Fruit fly (Drosophila melanogaster) whole organism, embryonic: ENCODE data around the gene Rtnl2.

Experiments
- Abd-B ChIP-seq: fragments of 200-800 bp; sonication (Bioruptor generic); optimal IDR thresholded peaks from 2 replicates; lab custom pipeline; 2018; ENCODE audit warnings: missing biosample characterization, mild to moderate bottlenecking, missing genetic modification characterization, moderate library complexity
- B-H2 ChIP-seq: fragments of 200-800 bp; sonication (Bioruptor generic); optimal IDR thresholded peaks from 2 replicates; lab custom pipeline; 2018; ENCODE audit warnings: missing biosample characterization, mild to moderate bottlenecking, missing genetic modification characterization
- Blimp-1 ChIP-seq: fragments of 200-800 bp; sonication (Bioruptor generic); optimal IDR thresholded peaks from 3 replicates; lab custom pipeline; 2018; ENCODE audit warnings: missing biosample characterization, missing genetic modification characterization, mild to moderate bottlenecking, moderate library complexity, missing genetic modification reagents
- Bteb2 ChIP-seq: fragments of 200-800 bp; sonication (Bioruptor generic); optimal IDR thresholded peaks from 2 replicates; lab custom pipeline; 2016; ENCODE audit warnings: missing biosample characterization, missing genetic modification characterization
- CG10209 ChIP-seq: fragments of 200-800 bp; sonication (Bioruptor generic); optimal IDR thresholded peaks from 3 replicates; lab custom pipeline; 2017; ENCODE audit warnings: missing biosample characterization, mild to moderate bottlenecking, missing genetic modification characterization, missing genetic modification reagents
- CG1024 ChIP-seq: fragments of 200-800 bp; sonication (Bioruptor generic); IDR thresholded peaks from 2 replicates; pipeline ENCODE4 v1.3.6; 2022; ENCODE audit warnings: missing biosample characterization, missing genetic modification characterization
- CG12219 ChIP-seq: fragments of 200-800 bp; sonication (Bioruptor generic); optimal IDR thresholded peaks from 3 replicates; lab custom pipeline; 2018; ENCODE audit warnings: missing biosample characterization, mild to moderate bottlenecking, missing genetic modification characterization
- CG12769 ChIP-seq: fragments of 200-800 bp; sonication (Bioruptor generic); optimal IDR thresholded peaks from 2 replicates; lab custom pipeline; 2019; ENCODE audit warnings: missing biosample characterization, mild to moderate bottlenecking, missing genetic modification characterization, moderate library complexity
- CG13287 ChIP-seq: fragments of 200-800 bp; sonication (Bioruptor generic); IDR thresholded peaks from 2 replicates; pipeline ENCODE4 v1.3.6; 2022; ENCODE audit warnings: missing biosample characterization, missing genetic modification characterization; ENCODE audit not compliant: partially characterized antibody
- CG13296 ChIP-seq: fragments of 200-800 bp; sonication (Bioruptor generic); optimal IDR thresholded peaks from 3 replicates; lab custom pipeline; 2018; ENCODE audit warnings: missing biosample characterization, mild to moderate bottlenecking, missing genetic modification characterization
- CG13894 ChIP-seq: fragments of 200-800 bp; sonication (Bioruptor generic); optimal IDR thresholded peaks from 3 replicates; lab custom pipeline; 2018; ENCODE audit warnings: missing biosample characterization, mild to moderate bottlenecking, missing genetic modification characterization, moderate library complexity
- CG15514 ChIP-seq: fragments of 200-800 bp; sonication (Bioruptor generic); optimal IDR thresholded peaks from 3 replicates; lab custom pipeline; 2017; ENCODE audit warnings: missing biosample characterization, missing genetic modification characterization, mild to moderate bottlenecking, moderate library complexity, missing genetic modification reagents
- CG17385 ChIP-seq: fragments of 200-800 bp; sonication (Bioruptor generic); optimal IDR thresholded peaks from 3 replicates; lab custom pipeline; 2018; ENCODE audit warnings: missing biosample characterization, mild to moderate bottlenecking, missing genetic modification characterization
- CG17802 ChIP-seq: fragments of 200-800 bp; sonication (Bioruptor generic); optimal IDR thresholded peaks from 2 replicates; lab custom pipeline; 2018; ENCODE audit warnings: missing biosample characterization, mild to moderate bottlenecking, missing genetic modification characterization, moderate library complexity
- CG32532 ChIP-seq: fragments of 200-800 bp; sonication (Bioruptor generic); IDR thresholded peaks from 2 replicates; pipeline ENCODE4 v1.3.6; 2022; ENCODE audit warnings: missing biosample characterization, missing genetic modification characterization
- CG34224 ChIP-seq: fragments of 200-800 bp; sonication (Bioruptor generic); IDR thresholded peaks from 3 replicates; pipeline ENCODE4 v1.3.6; 2022; ENCODE audit warnings: missing biosample characterization, missing genetic modification characterization; ENCODE audit not compliant: partially characterized antibody
- CG34376 ChIP-seq: fragments of 200-800 bp; sonication (Bioruptor generic); optimal IDR thresholded peaks from 2 replicates; lab custom pipeline; 2018; ENCODE audit warnings: missing biosample characterization, mild to moderate bottlenecking, missing genetic modification characterization
- CG34422 ChIP-seq: fragments of 200-800 bp; sonication (Bioruptor generic); IDR thresholded peaks from 3 replicates; pipeline ENCODE4 v1.3.6; 2022; ENCODE audit warnings: missing biosample characterization, missing genetic modification characterization
- CG42726 ChIP-seq: fragments of 200-800 bp; sonication (Bioruptor generic); IDR thresholded peaks from 2 replicates; pipeline ENCODE4 v1.3.6; 2022; ENCODE audit warnings: missing biosample characterization, missing genetic modification characterization; ENCODE audit not compliant: partially characterized antibody
- CG5953 ChIP-seq: fragments of 200-800 bp; sonication (Bioruptor generic); IDR thresholded peaks from 2 replicates; pipeline ENCODE4 v1.3.6; 2022; ENCODE audit warnings: missing biosample characterization, missing genetic modification characterization
- CG6175 ChIP-seq: fragments of 200-800 bp; sonication (Bioruptor generic); IDR thresholded peaks from 3 replicates; pipeline ENCODE4 v1.3.6; 2022; ENCODE audit warnings: missing biosample characterization, missing genetic modification characterization
- CG6689 ChIP-seq: fragments of 200-800 bp; sonication (Bioruptor generic); IDR thresholded peaks from 2 replicates; pipeline ENCODE4 v1.3.6; 2022; ENCODE audit warnings: missing biosample characterization, missing genetic modification characterization
- CrebB ChIP-seq: fragments of 200-800 bp; sonication (Bioruptor generic); optimal IDR thresholded peaks from 3 replicates; lab custom pipeline; 2018; ENCODE audit warnings: missing biosample characterization, mild to moderate bottlenecking, missing genetic modification characterization
- Deaf1 ChIP-seq: fragments of 200-800 bp; optimal IDR thresholded peaks from 3 replicates; lab custom pipeline; 2019; ENCODE audit warnings: missing biosample characterization, mild to moderate bottlenecking, missing genetic modification characterization, moderate library complexity
- Eip74EF ChIP-seq, 2 experiments: fragments of 200-800 bp in 1 of 2; fragments of >200 bp in 1 of 2; sonication (Bioruptor generic) in 1 of 2; optimal IDR thresholded peaks; 2 replicates each; lab custom pipeline; 2017 to 2019; ENCODE audit warnings: missing biosample characterization in 2 of 2, missing genetic modification characterization in 2 of 2, mild to moderate bottlenecking in 1 of 2, moderate library complexity in 1 of 2
- Fer1 ChIP-seq: fragments of 200-800 bp; sonication (Bioruptor generic); optimal IDR thresholded peaks from 2 replicates; lab custom pipeline; 2017; ENCODE audit warnings: missing biosample characterization, mild to moderate bottlenecking, missing genetic modification characterization
- Hr78 ChIP-seq, 2 experiments: fragments of 200-800 bp in 1 of 2; fragments of >200 bp in 1 of 2; sonication (Bioruptor generic) in 1 of 2; optimal IDR thresholded peaks; 2 replicates each; lab custom pipeline; 2017 to 2019; ENCODE audit warnings: missing biosample characterization in 2 of 2, missing genetic modification characterization in 2 of 2, mild to moderate bottlenecking in 1 of 2, moderate library complexity in 1 of 2
- Med ChIP-seq: fragments of 200-800 bp; sonication (Bioruptor generic); peaks from one replicate; lab custom pipeline; 2016; ENCODE audit warnings: missing biosample characterization, missing genetic modification characterization, mild to moderate bottlenecking, inconsistent platforms, moderate library complexity
- Mrtf ChIP-seq: fragments of 200-800 bp; sonication (Bioruptor generic); IDR thresholded peaks from 3 replicates; pipeline ENCODE4 v1.3.6; 2022; ENCODE audit warnings: missing biosample characterization, missing genetic modification characterization
- Pdp1 ChIP-seq, 2 experiments: fragments of 200-800 bp; sonication (Bioruptor generic); optimal IDR thresholded peaks; 3 replicates each; lab custom pipeline; 2016; ENCODE audit warnings: missing biosample characterization in 2 of 2, missing genetic modification characterization in 2 of 2, mild to moderate bottlenecking in 1 of 2, moderate library complexity in 1 of 2
- Rfx ChIP-seq: fragments of 200-800 bp; sonication (Bioruptor generic); IDR thresholded peaks from 2 replicates; pipeline ENCODE4 v1.3.6; 2022; ENCODE audit warnings: missing biosample characterization, missing genetic modification characterization
- Stat92E ChIP-seq, 3 experiments: fragments of >200 bp in 2 of 3; fragments of 200-800 bp in 1 of 3; sonication (Bioruptor generic) in 1 of 3; optimal IDR thresholded peaks; 2 replicates each; lab custom pipeline; 2017 to 2019; ENCODE audit warnings: missing biosample characterization in 3 of 3, missing genetic modification characterization in 3 of 3, mild to moderate bottlenecking in 1 of 3, moderate library complexity in 1 of 3
- aop ChIP-seq: fragments of 200-800 bp; sonication (Bioruptor generic); IDR thresholded peaks from 2 replicates; pipeline ENCODE4 v1.3.6; 2022; ENCODE audit warnings: missing biosample characterization, missing genetic modification characterization
- ci ChIP-seq: fragments of 200-800 bp; sonication (Bioruptor generic); IDR thresholded peaks from 3 replicates; pipeline ENCODE4 v1.3.6; 2022; ENCODE audit warnings: missing biosample characterization, missing genetic modification characterization
- exex ChIP-seq: fragments of 200-800 bp; sonication (Bioruptor generic); optimal IDR thresholded peaks from 4 replicates; lab custom pipeline; 2018; ENCODE audit warnings: missing biosample characterization, mild to moderate bottlenecking, missing genetic modification characterization, moderate library complexity
- hb ChIP-seq: fragments of 200-800 bp; sonication (Bioruptor generic); IDR thresholded peaks from 3 replicates; pipeline ENCODE4 v1.3.6; 2022; ENCODE audit warnings: missing biosample characterization, missing genetic modification characterization; ENCODE audit not compliant: partially characterized antibody
- kni ChIP-seq: fragments of 200-800 bp; sonication (Bioruptor generic); optimal IDR thresholded peaks from 3 replicates; lab custom pipeline; 2017; ENCODE audit warnings: mild to moderate bottlenecking, missing biosample characterization, missing genetic modification reagents, missing genetic modification characterization
- lab ChIP-seq: fragments of 200-800 bp; sonication (Bioruptor generic); optimal IDR thresholded peaks from 3 replicates; lab custom pipeline; 2017; ENCODE audit warnings: missing biosample characterization, missing genetic modification characterization, mild to moderate bottlenecking, moderate library complexity, missing genetic modification reagents
- mirr ChIP-seq: fragments of 200-800 bp; sonication (Bioruptor generic); optimal IDR thresholded peaks from 3 replicates; lab custom pipeline; 2018; ENCODE audit warnings: missing biosample characterization, mild to moderate bottlenecking, missing genetic modification characterization
- onecut ChIP-seq: fragments of 200-800 bp; sonication (Bioruptor generic); IDR thresholded peaks from 2 replicates; pipeline ENCODE4 v1.3.6; 2022; ENCODE audit warnings: missing biosample characterization, missing genetic modification characterization
- rib ChIP-seq: fragments of 200-800 bp; sonication (Bioruptor generic); IDR thresholded peaks from 2 replicates; pipeline ENCODE4 v1.3.6; 2022; ENCODE audit warnings: missing biosample characterization, missing genetic modification characterization
- sens-2 ChIP-seq: fragments of 200-800 bp; sonication (Bioruptor generic); IDR thresholded peaks from 2 replicates; pipeline ENCODE4 v1.3.6; 2022; ENCODE audit warnings: missing biosample characterization, missing genetic modification characterization
- sug ChIP-seq: fragments of 200-800 bp; optimal IDR thresholded peaks from 2 replicates; lab custom pipeline; 2019; ENCODE audit warnings: missing biosample characterization, mild to moderate bottlenecking, missing genetic modification characterization, moderate library complexity
- tna ChIP-seq: fragments of 200-800 bp; sonication (Bioruptor generic); IDR thresholded peaks from 2 replicates; pipeline ENCODE4 v1.3.6; 2022; ENCODE audit warnings: missing biosample characterization, missing genetic modification characterization; ENCODE audit not compliant: partially characterized antibody

The Rtnl2 gene

DNA sequence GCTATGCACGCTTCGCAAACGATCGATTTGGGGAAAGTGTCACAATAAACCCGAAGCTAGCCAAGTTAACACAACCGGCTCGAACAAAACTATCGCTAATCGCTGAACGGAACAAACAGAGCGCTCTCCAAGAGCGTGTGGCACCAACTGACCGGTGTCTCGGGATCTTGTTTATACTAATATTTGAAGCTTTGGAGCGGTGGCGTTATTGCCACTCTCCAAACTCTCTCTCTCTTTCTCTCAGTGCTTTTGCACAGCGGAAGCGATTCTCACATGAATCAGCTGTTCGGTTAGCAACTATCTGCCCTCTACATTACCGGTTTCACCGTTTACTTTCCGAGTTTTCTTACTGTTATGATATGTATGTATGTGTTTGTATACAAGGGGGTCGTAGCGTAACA is 38.6 kb downstream of the Rtnl2 start (continued):
- TF ChIP-seq rib (0 out of 2 replicates have a peak, but pooled peaks have one; percentile 59), CG6689 (no peak), Pdp1 (GFP tag; optimal IDR thresholded peaks at IDR 0.05; lab: Kevin White, UChicago) (peak in 1 of 2 experiments; percentile 31), sens-2 (GFP tag; lab: Robert Waterston, UW) (0 out of 2 replicates have a peak, but pooled peaks have one; percentile 6), Bteb2 (GFP tag; lab: Kevin White, UChicago) (no peak), CG15514 (GFP tag; lab: Kevin White, UChicago) (peak; percentile 9), Med (GFP tag; lab: Kevin White, UChicago) (peak; percentile 75), onecut (peak; percentile 46; the same call in 1 of the 2 replicates), CG13287 (peak; percentile 49; the same call in 1 of the 2 replicates), CrebB (tag; lab: Kevin White, UChicago) (peak; percentile 7), Blimp-1 (peak; percentile 87), CG17385 (peak; percentile 12), ci (GFP tag; lab: Robert Waterston, UW) (peak; percentile 50; the same call in 1 of the 3 replicates), Hr78 (GFP tag; optimal IDR thresholded peaks at IDR 0.05; lab: Kevin White, UChicago) (peak in 1 of 2 experiments; percentile 27), hb (GFP tag; lab: Robert Waterston, UW) (no peak), CG13894 (tag; lab: Kevin White, UChicago) (peak; percentile 30), Abd-B (GFP tag; lab: Kevin White, UChicago) (no peak), lab (GFP tag; lab: Kevin White, UChicago) (peak; percentile 28), CG12219 (GFP tag; lab: Kevin White, UChicago) (peak; percentile 3), CG12769 (tag; lab: Kevin White, UChicago) (peak; percentile 89), CG34224 (GFP tag; lab: Robert Waterston, UW) (peak; percentile 51), CG13296 (GFP tag; lab: Kevin White, UChicago) (peak; percentile 40), CG10209 (GFP tag; lab: Kevin White, UChicago) (no peak), CG34376 (GFP tag; lab: Kevin White, UChicago) (peak; percentile 41), CG42726 (GFP tag; lab: Robert Waterston, UW) (peak; percentile 29; the same call in 1 of the 2 replicates), B-H2 (GFP tag; lab: Kevin White, UChicago) (peak; percentile 37), aop (GFP tag; lab: Robert Waterston, UW) (peak; percentile 25; the same call in 1 of the 2 replicates), Stat92E (GFP tag; optimal IDR thresholded peaks at IDR 0.05; lab: Kevin White, UChicago) (no peak), CG17802 (no peak), CG5953 (GFP tag; lab: Robert Waterston, UW) (no peak), CG6175 (0 out of 3 replicates have a peak, but pooled peaks have one; percentile 60), Mrtf (GFP tag; lab: Robert Waterston, UW) (no peak), CG34422 (GFP tag; lab: Robert Waterston, UW) (peak; percentile 47; the same call in 1 of the 3 replicates), Fer1 (GFP tag; lab: Kevin White, UChicago) (peak; percentile 32), Rfx (peak; percentile 29; the same call in 1 of the 2 replicates), Eip74EF (GFP tag; optimal IDR thresholded peaks at IDR 0.05; lab: Kevin White, UChicago) (peak in 1 of 2 experiments; percentile 91), CG32532 (peak; percentile 67; the same call in 1 of the 2 replicates), CG1024 (GFP tag; lab: Robert Waterston, UW) (peak; percentile 23; the same call in 1 of the 2 replicates), mirr (GFP tag; lab: Kevin White, UChicago) (peak; percentile 87), Deaf1 (peak; percentile 74), tna (GFP tag; lab: Robert Waterston, UW) (0 out of 2 replicates have a peak, but pooled peaks have one; percentile 41), exex (tag; lab: Kevin White, UChicago) (peak; percentile 6), kni (GFP tag; lab: Kevin White, UChicago) (peak; percentile 74), sug (tag; lab: Kevin White, UChicago) (peak; percentile 74)
